Fruit fly (Drosophila melanogaster): Measurements from ENCODE around the gene Pak.
A peak's percentile ranks its signal among the peaks of the same experiment; 100 is the strongest.

Pak gene

DNA sequence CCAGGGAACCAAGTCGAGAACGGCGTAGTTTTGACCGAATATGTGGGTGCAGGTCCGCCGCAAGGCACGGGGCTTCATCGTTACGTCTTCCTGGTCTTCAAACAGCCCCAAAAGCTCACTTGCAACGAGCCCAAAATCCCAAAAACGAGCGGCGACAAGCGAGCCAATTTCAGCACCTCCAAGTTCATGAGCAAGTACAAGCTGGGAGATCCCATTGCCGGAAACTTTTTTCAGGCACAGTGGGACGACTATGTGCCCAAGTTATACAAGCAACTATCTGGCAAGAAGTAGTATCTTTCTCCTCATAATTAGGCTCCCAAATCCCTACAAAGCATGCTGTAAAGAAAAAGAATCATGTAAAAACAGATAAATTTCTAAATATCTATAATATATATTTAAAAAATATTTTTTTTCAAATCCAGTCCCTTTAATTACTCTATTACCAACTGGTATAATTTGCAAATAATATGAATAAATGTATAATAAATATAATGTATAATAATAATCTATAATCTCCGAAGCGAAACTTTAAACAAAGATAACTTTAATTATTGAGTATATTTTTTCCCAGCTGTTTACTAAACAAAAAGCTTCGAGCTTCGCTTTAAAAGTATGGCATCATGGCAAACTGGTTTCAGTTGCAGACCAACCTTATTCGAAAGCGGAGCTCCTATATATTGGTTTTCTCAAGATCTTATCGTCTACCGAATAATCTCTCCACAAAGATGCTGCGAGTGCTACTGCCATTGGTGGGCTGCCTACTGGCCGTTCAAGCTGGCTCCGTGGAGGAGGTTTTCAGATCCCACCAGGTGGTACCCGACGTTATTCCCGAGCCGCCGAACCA is 7.1 kb upstream of the Pak start, which contains the start of gene CG17919:
Gene CG17919, plus strand, starts transcription at position 634 of the 844 bp plus-strand sequence.
- no peak for TF ChIP-seq CG17801 (GFP tag; optimal IDR thresholded peaks at IDR 0.05; ENCODE audit: partially characterized antibody)

DNA sequence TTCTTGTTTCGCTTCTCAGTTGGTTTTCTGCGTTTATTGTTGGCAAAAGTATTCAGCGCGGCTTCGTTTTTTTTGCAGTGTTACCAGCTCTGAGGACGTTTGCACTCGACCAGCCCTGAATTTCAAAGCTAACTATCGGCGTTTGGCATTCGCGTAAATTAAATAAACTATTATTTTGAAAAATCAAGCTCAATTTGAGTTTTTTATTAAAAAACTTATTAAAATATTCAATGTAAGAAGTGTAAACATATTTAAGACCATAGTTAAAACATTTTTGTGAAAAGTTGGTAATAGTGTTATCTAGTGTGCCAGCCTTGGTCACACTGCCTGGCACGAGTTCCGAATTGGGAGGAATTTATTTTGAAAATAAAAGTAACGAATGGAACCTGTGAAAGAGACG is 4.9 kb upstream of the Pak start, which contains the start of the genes SmD2 and CG18048:
Gene SmD2, minus strand, starts transcription at position 98 of the 400 bp plus-strand sequence.
Gene CG18048, plus strand, starts transcription at position 298 of the 400 bp plus-strand sequence.
- peak; percentile 43 for TF ChIP-seq CG17801 (GFP tag; optimal IDR thresholded peaks at IDR 0.05; ENCODE audit: partially characterized antibody)

DNA sequence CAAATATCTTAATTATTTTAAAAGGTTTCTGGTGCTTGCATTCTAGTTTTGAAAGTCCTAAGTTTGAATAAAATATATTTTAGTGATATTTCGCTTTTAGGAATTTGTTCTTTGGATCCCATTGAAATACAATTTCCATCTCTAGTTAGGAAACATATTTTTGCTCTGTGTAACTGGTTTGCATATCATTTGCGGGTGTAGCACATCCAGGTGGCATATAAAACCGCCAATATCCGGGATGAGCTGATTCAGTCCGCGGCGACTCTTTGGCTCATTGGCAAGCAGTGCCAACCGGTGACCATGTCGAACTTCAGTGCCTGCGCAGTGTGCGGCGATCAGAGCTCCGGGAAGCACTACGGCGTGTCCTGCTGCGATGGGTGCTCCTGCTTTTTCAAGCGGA is 1.8 kb upstream of the Pak start, which contains the start of gene Hr83:
Gene Hr83, plus strand, starts transcription at position 301 of the 400 bp plus-strand sequence.
- TF ChIP-seq CG17801 (GFP tag; optimal IDR thresholded peaks at IDR 0.05; ENCODE audit: partially characterized antibody) = no peak

DNA sequence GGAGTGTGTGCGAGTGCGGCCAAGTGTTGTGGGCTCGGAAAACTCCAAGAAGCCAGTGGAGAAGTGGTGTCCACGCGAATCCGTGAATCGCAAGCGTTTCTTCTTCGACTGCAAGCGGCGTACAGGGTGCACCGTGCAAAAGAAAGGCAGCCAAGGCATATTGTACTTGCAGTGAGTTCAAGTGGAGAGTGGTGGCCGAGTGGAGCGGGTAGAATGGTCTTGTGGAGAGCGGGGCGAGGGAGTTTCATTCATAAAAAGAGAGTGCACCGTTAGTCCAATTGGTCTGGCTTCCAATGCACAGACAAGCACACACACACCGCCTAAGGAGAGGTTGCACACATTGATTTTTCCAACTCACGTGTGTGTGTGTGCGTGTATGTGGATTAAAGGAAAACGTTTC is 485 bp downstream of the Pak start:
- no peak for TF ChIP-seq CG17801 (GFP tag; optimal IDR thresholded peaks at IDR 0.05; ENCODE audit: partially characterized antibody)

DNA sequence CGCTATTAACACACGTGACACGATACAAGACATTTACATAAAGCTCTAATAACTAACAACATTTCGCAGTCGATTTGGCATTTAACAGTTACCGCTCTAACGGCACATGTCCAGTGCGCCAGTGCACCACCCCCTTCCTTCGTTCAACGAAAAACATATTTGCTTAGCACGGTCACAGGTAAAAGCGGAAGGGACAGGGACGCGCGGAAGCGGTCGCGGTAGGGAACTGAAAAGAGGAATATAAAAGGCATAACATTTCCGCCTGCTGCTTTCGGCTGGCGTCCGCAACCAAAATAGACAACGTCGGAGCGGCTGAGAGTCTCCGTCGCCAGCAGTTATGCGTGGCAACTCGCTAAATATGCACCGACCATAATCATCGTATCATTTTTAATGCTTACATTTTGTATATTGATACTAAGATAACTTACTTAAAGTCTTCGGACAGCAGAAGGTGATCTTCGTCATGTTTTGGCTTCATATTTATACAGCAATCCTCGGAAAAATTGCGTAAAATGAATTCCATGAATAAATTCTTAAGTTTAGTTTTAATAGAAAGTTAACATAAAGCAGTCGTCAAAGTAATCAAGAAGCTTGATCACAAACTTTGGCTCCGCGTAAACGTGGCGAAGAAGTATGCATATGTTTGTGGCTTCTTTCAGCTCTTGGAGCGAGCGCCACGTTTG is 1.1 kb downstream of the Pak start:
- TF ChIP-seq CG17801 (GFP tag; optimal IDR thresholded peaks at IDR 0.05; ENCODE audit: partially characterized antibody) = no peak

DNA sequence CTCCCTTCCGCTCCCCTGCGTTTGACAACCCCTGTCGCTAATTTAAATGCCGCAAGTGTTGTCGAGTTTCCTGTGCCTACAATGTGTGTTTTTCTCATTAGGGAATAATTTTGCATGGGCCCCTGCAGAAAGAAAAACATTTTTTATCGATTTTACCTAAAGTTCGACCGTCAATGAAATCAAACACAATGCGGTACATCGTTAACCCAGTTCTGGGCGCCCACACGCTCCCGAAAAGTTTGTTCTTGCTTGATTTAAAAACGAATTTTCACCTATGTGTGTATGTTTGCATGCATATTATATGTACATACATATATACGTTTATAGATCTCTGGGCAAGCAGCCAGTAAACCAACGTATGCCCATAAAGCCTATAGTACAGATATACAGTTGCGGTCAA is 1.7 kb downstream of the Pak start:
- TF ChIP-seq CG17801 (GFP tag; optimal IDR thresholded peaks at IDR 0.05; ENCODE audit: partially characterized antibody) = no peak

DNA sequence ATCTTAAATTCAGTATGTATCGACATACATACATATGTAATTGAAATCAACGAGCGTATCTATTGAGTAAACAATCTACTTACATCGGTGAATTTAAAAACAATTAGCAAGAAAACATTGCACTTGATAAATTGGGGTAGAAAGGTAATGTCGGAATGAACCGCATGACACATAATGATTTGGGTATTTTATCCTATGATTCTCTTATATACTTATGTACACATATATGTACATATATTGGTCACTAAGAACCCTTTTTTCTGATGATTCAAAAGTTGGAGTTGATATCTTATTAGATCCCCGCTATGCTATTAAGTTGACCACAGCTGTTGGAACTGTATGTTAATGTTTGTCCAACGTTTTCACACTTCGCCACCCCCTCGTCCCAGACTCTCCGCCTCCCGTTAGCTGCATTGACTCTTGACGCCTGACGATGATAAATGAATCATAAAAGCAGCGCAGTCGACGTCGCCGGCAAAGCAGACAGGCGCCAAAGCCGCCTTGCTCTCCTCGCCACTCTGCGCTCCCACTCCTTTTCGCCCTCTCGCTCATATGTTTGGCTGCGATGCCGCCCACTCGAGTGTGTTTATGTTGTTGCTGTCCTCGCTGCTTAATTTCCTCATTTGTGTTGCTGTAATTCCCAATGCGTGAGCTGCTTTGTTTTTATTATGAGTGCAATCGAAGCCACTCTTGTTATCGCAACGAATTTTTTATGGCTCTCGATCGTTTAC is 2.4 kb downstream of the Pak start:
- no peak for TF ChIP-seq CG17801 (GFP tag; optimal IDR thresholded peaks at IDR 0.05; ENCODE audit: partially characterized antibody)

DNA sequence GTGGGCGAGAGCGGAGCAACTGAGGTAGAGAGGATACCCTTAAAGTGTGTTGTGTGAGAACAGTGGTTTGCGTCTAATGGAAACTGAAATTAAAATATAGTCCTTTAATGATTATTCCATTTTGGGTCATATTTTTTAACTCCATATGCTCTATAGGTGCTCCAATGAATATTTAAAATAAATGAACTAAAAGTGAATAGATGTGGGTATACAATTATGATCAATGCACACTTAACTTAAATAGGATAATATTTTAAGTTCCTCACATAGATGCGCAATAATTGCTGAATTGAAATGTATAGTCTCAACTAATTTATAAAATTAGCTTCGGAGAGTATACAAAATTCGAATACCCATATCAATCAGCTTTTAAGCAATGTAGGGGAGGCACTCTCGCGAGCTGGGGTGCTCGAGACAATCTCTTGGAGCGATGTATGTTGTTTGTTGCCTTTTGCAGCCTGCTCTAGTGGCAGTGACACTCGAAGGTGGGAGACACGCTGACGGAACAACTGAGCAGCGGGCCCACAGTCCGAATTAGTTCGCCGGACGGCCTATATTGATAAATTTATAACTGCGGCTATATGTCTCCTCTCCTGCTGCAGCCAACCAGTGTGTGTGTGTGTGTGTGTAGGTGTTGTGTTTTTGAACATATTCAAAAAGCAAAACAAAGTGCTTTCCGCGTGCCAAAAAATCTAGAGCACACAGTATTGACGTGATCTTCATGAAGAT is 3.1 kb downstream of the Pak start:
- peak; percentile 58 for TF ChIP-seq CG17801 (GFP tag; optimal IDR thresholded peaks at IDR 0.05; ENCODE audit: partially characterized antibody)

DNA sequence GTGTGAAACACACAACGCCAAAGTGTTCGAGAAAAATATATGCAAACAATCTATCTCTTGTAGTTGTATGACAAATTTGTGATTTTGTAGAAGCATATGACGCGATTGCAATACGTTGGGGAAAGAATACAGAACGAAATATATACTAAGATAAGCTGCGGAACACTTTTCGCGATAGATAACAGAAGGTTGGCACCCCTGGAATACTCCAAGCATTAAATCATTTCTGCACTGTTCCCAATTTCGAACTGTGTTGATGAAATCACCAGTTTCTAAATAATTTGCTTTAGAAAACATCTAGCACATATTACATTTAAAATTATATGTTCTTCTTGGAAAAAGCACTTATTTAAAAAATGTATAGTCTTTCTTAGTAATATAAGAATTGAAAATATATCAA is 3.7 kb downstream of the Pak start:
- no peak for TF ChIP-seq CG17801 (GFP tag; optimal IDR thresholded peaks at IDR 0.05; ENCODE audit: partially characterized antibody)

DNA sequence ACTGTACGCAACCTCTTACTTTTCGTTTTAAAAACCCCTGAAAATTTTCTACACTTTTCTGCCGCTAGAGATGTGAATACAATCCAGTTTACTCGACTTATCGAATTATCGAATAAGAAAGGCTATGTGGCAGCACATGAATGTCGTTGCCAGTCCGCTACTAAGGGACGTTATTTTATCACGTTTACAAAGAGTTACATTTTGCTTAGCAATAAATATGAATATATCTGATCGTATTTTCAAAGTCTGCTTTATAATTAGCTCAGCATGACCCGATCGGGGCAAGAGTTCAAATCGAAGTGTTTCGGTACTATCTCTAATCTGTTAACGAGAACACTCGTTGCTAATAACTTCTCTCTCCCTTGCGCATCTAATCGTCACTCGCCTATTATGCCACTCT is 17.4 kb downstream of the Pak start, which contains the start of gene CG42724:
Gene CG42724, minus strand, starts transcription at position 189 of the 400 bp plus-strand sequence.
- no peak for TF ChIP-seq CG17801 (GFP tag; optimal IDR thresholded peaks at IDR 0.05; ENCODE audit: partially characterized antibody)

DNA sequence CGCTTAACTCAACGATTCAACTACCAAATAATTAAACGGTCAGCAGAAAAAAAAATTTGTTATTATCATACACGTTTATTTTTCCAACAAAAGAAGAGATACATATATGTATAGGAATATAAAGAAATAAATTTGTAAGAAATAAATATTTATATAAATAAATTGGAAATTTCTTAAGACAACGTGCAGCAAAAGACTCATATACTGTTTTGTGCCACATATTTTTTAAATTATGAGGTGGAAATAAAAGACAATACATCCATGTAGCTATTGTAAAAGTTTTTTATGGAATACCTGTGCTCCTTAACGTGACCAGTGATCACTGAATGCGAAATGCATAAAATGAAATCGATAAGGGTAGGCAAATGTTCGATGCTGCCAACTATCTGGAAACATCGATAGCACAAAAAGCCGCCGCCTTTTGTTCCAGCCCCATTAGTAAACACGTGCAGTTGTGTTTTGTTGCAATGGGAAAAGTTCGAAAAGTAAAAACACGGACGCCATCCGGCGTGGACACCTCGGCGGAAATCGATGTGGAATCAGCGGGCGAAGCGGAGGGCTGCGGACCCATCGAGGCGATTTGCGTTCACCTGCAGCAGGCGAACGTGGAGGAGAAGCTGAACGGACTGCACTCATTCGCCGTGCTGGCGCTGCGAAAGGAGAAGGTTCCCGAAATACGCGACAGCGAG is 18.0 kb downstream of the Pak start, which contains the start of gene CG10286:
Gene CG10286, plus strand, starts transcription at position 416 of the 689 bp plus-strand sequence.
- no peak for TF ChIP-seq CG17801 (GFP tag; optimal IDR thresholded peaks at IDR 0.05; ENCODE audit: partially characterized antibody)

DNA sequence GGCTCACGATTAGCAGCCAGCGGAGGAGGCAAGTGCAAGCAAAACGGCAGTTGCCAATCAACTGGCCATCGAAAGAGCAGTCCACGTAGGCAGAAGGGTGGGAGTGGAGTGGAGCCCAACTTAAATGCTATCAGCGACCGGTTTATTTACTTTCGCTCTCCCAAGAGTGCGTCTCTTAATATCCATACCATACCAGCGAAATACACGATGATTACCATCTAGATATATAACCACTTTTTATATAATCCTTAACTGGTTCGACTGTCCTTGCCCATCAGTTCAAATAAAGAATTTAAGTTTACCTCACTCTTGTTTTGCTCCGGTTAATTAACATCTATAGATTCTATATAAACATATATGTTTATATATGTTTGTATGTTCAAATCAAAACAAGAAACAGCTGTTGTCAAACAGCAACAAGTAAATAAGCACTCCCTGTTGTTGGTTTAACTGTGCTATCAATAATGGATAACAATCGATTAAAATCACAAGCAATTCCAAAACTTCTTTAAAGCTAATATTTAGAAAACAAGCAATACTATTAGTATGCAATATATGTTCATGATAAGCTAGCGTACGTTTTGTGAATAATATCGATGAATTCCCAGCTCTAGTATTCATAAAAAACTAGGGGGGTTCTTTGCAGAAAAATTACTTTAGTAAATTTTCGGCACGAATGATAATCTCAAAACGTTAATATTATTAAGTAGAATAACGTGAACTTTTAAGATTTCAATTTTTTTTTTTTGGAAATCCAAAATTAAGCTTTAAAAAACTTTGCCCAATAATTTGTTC is 23.0 kb downstream of the Pak start:
- TF ChIP-seq CG17801 (GFP tag; optimal IDR thresholded peaks at IDR 0.05; ENCODE audit: partially characterized antibody) = no peak

DNA sequence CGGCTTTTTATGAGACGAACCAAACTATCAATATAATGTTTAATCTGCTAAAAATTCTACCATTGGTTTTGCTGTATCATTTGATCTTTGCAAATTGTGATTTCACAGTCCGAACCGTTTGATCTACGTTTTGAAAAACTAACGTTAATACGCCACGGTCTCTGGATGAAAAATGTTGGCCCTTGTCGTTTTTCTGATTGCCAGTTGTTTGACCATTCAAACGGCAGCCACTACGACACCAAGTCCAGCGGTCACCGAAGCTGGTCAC is 23.5 kb downstream of the Pak start, which contains the start of gene CG42564:
Gene CG42564, plus strand, starts transcription at position 169 of the 268 bp plus-strand sequence.
- no peak for TF ChIP-seq CG17801 (GFP tag; optimal IDR thresholded peaks at IDR 0.05; ENCODE audit: partially characterized antibody)
